Worm (Caenorhabditis elegans): ENCODE results near the gene B0464.9.

Gene B0464.9

ce11 chrIII:9455980-9456658 lies 9.4 kb upstream of the B0464.9 start, which contains the start of the genes rheb-1 and spk-1 (continued):
- peak; percentile 24 for TF ChIP-seq unc-62 (GFP tag; optimal IDR thresholded peaks at IDR 0.05)
- TF ChIP-seq mdl-1 (tag; optimal IDR thresholded peaks at IDR 0.05): peak; percentile 7
- TF ChIP-seq fkh-2 (tag; optimal IDR thresholded peaks at IDR 0.05): no peak
- peak; percentile 90 for TF ChIP-seq nhr-25 (tag; optimal IDR thresholded peaks at IDR 0.05)
- peak; percentile 89 for TF ChIP-seq nhr-43 (tag; optimal IDR thresholded peaks at IDR 0.05; ENCODE audit: poor library complexity, severe bottlenecking)
- TF ChIP-seq lin-39 (tag; optimal IDR thresholded peaks at IDR 0.05): peak; percentile 94
- peak; percentile 92 for TF ChIP-seq snpc-4 (tag; optimal IDR thresholded peaks at IDR 0.05)
- TF ChIP-seq daf-12 (tag; optimal IDR thresholded peaks at IDR 0.05): no peak
- peak; percentile 95 for TF ChIP-seq lsy-12 (tag; optimal IDR thresholded peaks at IDR 0.05)
- peak; percentile 47 for TF ChIP-seq fkh-10 (GFP tag; optimal IDR thresholded peaks at IDR 0.05)
- TF ChIP-seq pqm-1 (tag; optimal IDR thresholded peaks at IDR 0.05): peak; percentile 96
- no peak for TF ChIP-seq nhr-67 (tag; optimal IDR thresholded peaks at IDR 0.05)
- no peak for TF ChIP-seq nhr-77 (tag; optimal IDR thresholded peaks at IDR 0.05)
- peak; percentile 82 for TF ChIP-seq hmg-11 (tag; optimal IDR thresholded peaks at IDR 0.05)
- peak; percentile 90 for TF ChIP-seq jun-1 (tag; optimal IDR thresholded peaks at IDR 0.05)
- TF ChIP-seq ceh-9 (tag; optimal IDR thresholded peaks at IDR 0.05): no peak

- peak; percentile 48 for TF ChIP-seq nhr-23 (tag; optimal IDR thresholded peaks at IDR 0.05)
- peak; percentile 21 for TF ChIP-seq snpc-4 (tag; optimal IDR thresholded peaks at IDR 0.05)
- peak; percentile 36 for TF ChIP-seq unc-62 (GFP tag; optimal IDR thresholded peaks at IDR 0.05)
- TF ChIP-seq nfya-1 (tag; optimal IDR thresholded peaks at IDR 0.05; ENCODE audit: insufficient read depth): peak; percentile 34
- TF ChIP-seq egl-5 (tag; optimal IDR thresholded peaks at IDR 0.05): no peak
- TF ChIP-seq elt-3 (tag; optimal IDR thresholded peaks at IDR 0.05): no peak
- TF ChIP-seq nhr-237 (tag; optimal IDR thresholded peaks at IDR 0.05): no peak
- no peak for TF ChIP-seq nhr-28 (tag; optimal IDR thresholded peaks at IDR 0.05)
- peak; percentile 15 for TF ChIP-seq nhr-25 (tag; optimal IDR thresholded peaks at IDR 0.05)
- no peak for TF ChIP-seq ztf-11 (tag; optimal IDR thresholded peaks at IDR 0.05)
- TF ChIP-seq fkh-2 (tag; optimal IDR thresholded peaks at IDR 0.05): no peak
- peak; percentile 10 for TF ChIP-seq lin-15B (tag; optimal IDR thresholded peaks at IDR 0.05)
- no peak for TF ChIP-seq nhr-76 (tag; optimal IDR thresholded peaks at IDR 0.05)
- TF ChIP-seq ztf-4 (tag; optimal IDR thresholded peaks at IDR 0.05): no peak
- peak; percentile 57 for TF ChIP-seq ama-1 (optimal IDR thresholded peaks at IDR 0.05)
- TF ChIP-seq skn-1 (tag; optimal IDR thresholded peaks at IDR 0.05): no peak
- TF ChIP-seq ZK546.5 (tag; optimal IDR thresholded peaks at IDR 0.05): no peak
Measured at ce11 chrIII:9457192-9458103, 8.1 kb upstream of the B0464.9 start.

ce11 chrIII:9461894-9462784 lies 3.4 kb upstream of the B0464.9 start:
- TF ChIP-seq daf-12 (tag; optimal IDR thresholded peaks at IDR 0.05): no peak
- TF ChIP-seq R02D3.7 (tag; optimal IDR thresholded peaks at IDR 0.05): peak; percentile 14

- peak; percentile 17 for TF ChIP-seq nhr-23 (tag; optimal IDR thresholded peaks at IDR 0.05)
- TF ChIP-seq ceh-9 (tag; optimal IDR thresholded peaks at IDR 0.05): no peak
- no peak for TF ChIP-seq hmg-11 (tag; optimal IDR thresholded peaks at IDR 0.05)
- TF ChIP-seq ama-1 (optimal IDR thresholded peaks at IDR 0.05): no peak
- TF ChIP-seq nhr-76 (tag; optimal IDR thresholded peaks at IDR 0.05): no peak
- no peak for TF ChIP-seq lin-39 (tag; optimal IDR thresholded peaks at IDR 0.05)
- no peak for TF ChIP-seq nhr-12 (tag; optimal IDR thresholded peaks at IDR 0.05)
- no peak for TF ChIP-seq zag-1 (tag; optimal IDR thresholded peaks at IDR 0.05)
Measured at ce11 chrIII:9462785-9463467, 2.6 kb upstream of the B0464.9 start.

Measured in whole organism, L3 larva.